Worm (Caenorhabditis elegans) whole organism, late embryonic: ENCODE data around the gene B0303.4.

ENCODE experiments used
- C08G9.2 ChIP-seq: sonication (generic microtip); optimal IDR thresholded peaks from 2 replicates; lab custom pipeline; 2016; ENCODE audit warnings: mild to moderate bottlenecking, missing genetic modification characterization, moderate library complexity, missing compliant biosample characterization
- K02D7.2 ChIP-seq: sonication (generic microtip); optimal IDR thresholded peaks from 2 replicates; lab custom pipeline; 2017; ENCODE audit warnings: mild to moderate bottlenecking, missing genetic modification characterization, missing compliant biosample characterization
- K09A11.1 ChIP-seq: sonication (generic microtip); optimal IDR thresholded peaks from 2 replicates; lab custom pipeline; 2017; ENCODE audit warnings: antibody characterized with exemption, mild to moderate bottlenecking, missing genetic modification characterization, missing compliant biosample characterization; ENCODE audit not compliant: insufficient read depth
- Y22D7AL.16 ChIP-seq: sonication (generic microtip); optimal IDR thresholded peaks from 2 replicates; lab custom pipeline; 2016; ENCODE audit warnings: missing genetic modification characterization, missing compliant biosample characterization
- ama-1 ChIP-seq: fragments of 150-350 bp; optimal IDR thresholded peaks from 2 replicates; lab custom pipeline; 2014
- ceh-18 ChIP-seq: sonication (generic microtip); optimal IDR thresholded peaks from 2 replicates; lab custom pipeline; 2016; ENCODE audit warnings: missing genetic modification characterization, missing compliant biosample characterization
- ceh-2 ChIP-seq: sonication (generic microtip); optimal IDR thresholded peaks from 2 replicates; lab custom pipeline; 2016; ENCODE audit warnings: missing genotype, missing genetic modification characterization, missing compliant biosample characterization
- ceh-31 ChIP-seq: sonication (generic microtip); optimal IDR thresholded peaks from 2 replicates; lab custom pipeline; 2016; ENCODE audit warnings: missing genetic modification characterization, missing compliant biosample characterization
- ceh-34 ChIP-seq: sonication (generic microtip); optimal IDR thresholded peaks from 2 replicates; lab custom pipeline; 2016; ENCODE audit warnings: mild to moderate bottlenecking, missing genetic modification characterization, missing compliant biosample characterization
- ceh-48 ChIP-seq: sonication (generic microtip); optimal IDR thresholded peaks from 2 replicates; lab custom pipeline; 2016; ENCODE audit warnings: missing genetic modification characterization, inconsistent platforms, missing compliant biosample characterization
- ceh-9 ChIP-seq: sonication (generic microtip); optimal IDR thresholded peaks from 2 replicates; lab custom pipeline; 2016; ENCODE audit warnings: mild to moderate bottlenecking, missing genetic modification characterization, inconsistent platforms, missing compliant biosample characterization
- che-1 ChIP-seq: sonication (generic microtip); optimal IDR thresholded peaks from 2 replicates; lab custom pipeline; 2016; ENCODE audit warnings: mild to moderate bottlenecking, missing genetic modification characterization, missing compliant biosample characterization
- elt-2 ChIP-seq: sonication (generic microtip); optimal IDR thresholded peaks from 2 replicates; lab custom pipeline; 2016; ENCODE audit warnings: missing genetic modification reagents, missing genetic modification characterization, missing compliant biosample characterization
- elt-4 ChIP-seq: sonication (generic microtip); optimal IDR thresholded peaks from 2 replicates; lab custom pipeline; 2016; ENCODE audit warnings: missing genetic modification characterization, missing compliant biosample characterization
- eyg-1 ChIP-seq: sonication (generic microtip); optimal IDR thresholded peaks from 2 replicates; lab custom pipeline; 2016; ENCODE audit warnings: missing genotype, missing genetic modification characterization, missing compliant biosample characterization
- fax-1 ChIP-seq: sonication (generic microtip); optimal IDR thresholded peaks from 2 replicates; lab custom pipeline; 2016; ENCODE audit warnings: missing genotype, missing genetic modification characterization, missing compliant biosample characterization
- gmeb-2 ChIP-seq: sonication (generic microtip); optimal IDR thresholded peaks from 2 replicates; lab custom pipeline; 2016; ENCODE audit warnings: missing genetic modification characterization, inconsistent platforms, missing compliant biosample characterization
- hlh-6 ChIP-seq: sonication (generic microtip); optimal IDR thresholded peaks from 2 replicates; lab custom pipeline; 2016; ENCODE audit warnings: missing genotype, missing genetic modification characterization, missing compliant biosample characterization
- lim-6 ChIP-seq: sonication (generic microtip); optimal IDR thresholded peaks from 2 replicates; lab custom pipeline; 2016; ENCODE audit warnings: missing genetic modification characterization, missing compliant biosample characterization
- madf-2 ChIP-seq: sonication (generic microtip); optimal IDR thresholded peaks from 2 replicates; lab custom pipeline; 2017; ENCODE audit warnings: missing genetic modification characterization, missing compliant biosample characterization
- mec-3 ChIP-seq: sonication (generic microtip); optimal IDR thresholded peaks from 2 replicates; lab custom pipeline; 2016; ENCODE audit warnings: borderline replicate concordance, missing genetic modification characterization, missing compliant biosample characterization
- nfya-1 ChIP-seq: sonication (generic microtip); optimal IDR thresholded peaks from 2 replicates; lab custom pipeline; 2017; ENCODE audit warnings: missing genetic modification characterization, mild to moderate bottlenecking, missing compliant biosample characterization, antibody characterized with exemption, moderate library complexity
- nhr-11 ChIP-seq: fragments of 150-350 bp; optimal IDR thresholded peaks from 2 replicates; lab custom pipeline; 2014; ENCODE audit warnings: missing biosample characterization, missing genetic modification characterization
- odd-2 ChIP-seq: sonication (generic microtip); optimal IDR thresholded peaks from 2 replicates; lab custom pipeline; 2017; ENCODE audit warnings: antibody characterized with exemption, mild to moderate bottlenecking, missing genetic modification characterization, missing compliant biosample characterization
- pag-3 ChIP-seq: sonication (generic microtip); optimal IDR thresholded peaks from 2 replicates; lab custom pipeline; 2016; ENCODE audit warnings: missing compliant biosample characterization, missing genetic modification characterization, borderline replicate concordance
- pros-1 ChIP-seq: fragments of 150-350 bp; optimal IDR thresholded peaks from 2 replicates; lab custom pipeline; 2014; ENCODE audit warnings: missing biosample characterization, missing genetic modification reagents, missing genetic modification characterization
- ref-2 ChIP-seq: sonication (generic microtip); optimal IDR thresholded peaks from 2 replicates; lab custom pipeline; 2016; ENCODE audit warnings: missing genetic modification characterization, missing compliant biosample characterization
- rnt-1 ChIP-seq: sonication (generic microtip); optimal IDR thresholded peaks from 2 replicates; lab custom pipeline; 2016; ENCODE audit warnings: missing genetic modification characterization, missing compliant biosample characterization
- sdc-2 ChIP-seq: sonication (generic microtip); optimal IDR thresholded peaks from 2 replicates; lab custom pipeline; 2016; ENCODE audit warnings: missing genotype, missing genetic modification characterization, missing compliant biosample characterization
- sox-2 ChIP-seq: fragments of 200-800 bp; sonication (Bioruptor generic); IDR thresholded peaks from 2 replicates; pipeline ENCODE4 v1.3.6; 2022; ENCODE audit warnings: missing genetic modification reagents, missing genetic modification characterization, missing compliant biosample characterization
- tbx-7 ChIP-seq: sonication (generic microtip); optimal IDR thresholded peaks from 2 replicates; lab custom pipeline; 2016; ENCODE audit warnings: missing genotype, missing genetic modification characterization, missing compliant biosample characterization
- ttx-3 ChIP-seq: sonication (generic microtip); optimal IDR thresholded peaks from 2 replicates; lab custom pipeline; 2016; ENCODE audit warnings: missing genetic modification reagents, missing genetic modification characterization, missing compliant biosample characterization
- unc-42 ChIP-seq: sonication (generic microtip); optimal IDR thresholded peaks from 2 replicates; lab custom pipeline; 2016; ENCODE audit warnings: missing genotype, missing genetic modification characterization, missing compliant biosample characterization
- unc-55 ChIP-seq: sonication (generic microtip); optimal IDR thresholded peaks from 2 replicates; lab custom pipeline; 2017; ENCODE audit warnings: missing biosample characterization, missing genetic modification reagents, missing genetic modification characterization
- unc-86 ChIP-seq: sonication (generic microtip); optimal IDR thresholded peaks from 2 replicates; lab custom pipeline; 2016; ENCODE audit warnings: missing genetic modification characterization, missing compliant biosample characterization
- zip-5 ChIP-seq: sonication (generic microtip); optimal IDR thresholded peaks from 2 replicates; lab custom pipeline; 2016; ENCODE audit warnings: missing genetic modification characterization, missing compliant biosample characterization
- ztf-16 ChIP-seq: sonication (generic microtip); optimal IDR thresholded peaks from 2 replicates; lab custom pipeline; 2017; ENCODE audit warnings: missing genetic modification characterization, missing compliant biosample characterization

The B0303.4 gene

DNA sequence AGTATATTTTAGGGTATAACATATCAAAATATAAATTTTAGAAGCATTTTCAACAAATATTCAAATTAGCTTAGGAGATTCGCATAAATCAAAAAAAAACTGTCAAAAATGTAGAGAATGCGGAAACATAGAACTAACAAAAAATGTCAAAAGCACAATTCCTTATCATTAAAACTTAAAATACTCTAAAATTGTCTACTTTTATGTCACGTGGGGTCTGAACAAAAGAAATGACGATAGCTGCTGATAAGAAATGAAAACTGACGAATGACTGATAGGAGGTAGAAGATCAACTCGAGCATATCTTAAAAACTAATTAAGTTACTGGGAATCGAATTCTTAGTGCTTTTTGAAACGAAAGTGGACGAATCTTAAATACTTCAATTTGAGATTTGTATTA lies 44.0 kb downstream of the B0303.4 start:
- TF ChIP-seq elt-2 (peak; percentile 78), gmeb-2 (tag; lab: Kevin White, UChicago) (no peak), tbx-7 (no peak)

ce11 chrIII:8734327-8734885 lies 44.8 kb downstream of the B0303.4 start:
- TF ChIP-seq nfya-1 (tag; lab: Kevin White, UChicago) = no peak
- TF ChIP-seq unc-55 (GFP tag; lab: Kevin White, UChicago) = peak; percentile 2
- peak; percentile 72 for TF ChIP-seq ceh-18 (tag; lab: Kevin White, UChicago)
- TF ChIP-seq ceh-9 = no peak
- no peak for TF ChIP-seq sox-2 (GFP tag; lab: Robert Waterston, UW)
- TF ChIP-seq Y22D7AL.16 (tag; lab: Kevin White, UChicago) = no peak
- TF ChIP-seq ceh-2 (tag; lab: Kevin White, UChicago) = no peak
- no peak for TF ChIP-seq ref-2 (tag; lab: Kevin White, UChicago)
- TF ChIP-seq pros-1 = no peak
- TF ChIP-seq C08G9.2 (tag; lab: Kevin White, UChicago) = no peak
- TF ChIP-seq zip-5 = no peak
- TF ChIP-seq K09A11.1 = no peak
- TF ChIP-seq ceh-34 (tag; lab: Kevin White, UChicago) = peak; percentile 15
- TF ChIP-seq ceh-31 (tag; lab: Kevin White, UChicago) = peak; percentile 2
- TF ChIP-seq odd-2 (tag; lab: Kevin White, UChicago) = no peak
- TF ChIP-seq sdc-2 (tag; lab: Kevin White, UChicago) = no peak
- TF ChIP-seq che-1 (tag; lab: Kevin White, UChicago) = no peak
- no peak for TF ChIP-seq K02D7.2 (tag; lab: Kevin White, UChicago)
- TF ChIP-seq lim-6 (tag; lab: Kevin White, UChicago) = no peak
- TF ChIP-seq elt-4 = no peak
- TF ChIP-seq ama-1 (lab: Kevin White, UChicago) = no peak
- TF ChIP-seq pag-3 (tag; lab: Kevin White, UChicago) = no peak
- TF ChIP-seq elt-2 = no peak
- TF ChIP-seq, all 69 proteins: peak for 4

ce11 chrIII:8737391-8737790 lies 47.7 kb downstream of the B0303.4 start:
- TF ChIP-seq ceh-2 (tag; lab: Kevin White, UChicago) (no peak), eyg-1 (no peak), sox-2 (GFP tag; lab: Robert Waterston, UW) (no peak), ceh-48 (tag; lab: Kevin White, UChicago) (no peak), Y22D7AL.16 (tag; lab: Kevin White, UChicago) (no peak), fax-1 (tag; lab: Kevin White, UChicago) (no peak), unc-42 (tag; lab: Kevin White, UChicago) (peak; percentile 87), mec-3 (tag; lab: Kevin White, UChicago) (no peak)

DNA sequence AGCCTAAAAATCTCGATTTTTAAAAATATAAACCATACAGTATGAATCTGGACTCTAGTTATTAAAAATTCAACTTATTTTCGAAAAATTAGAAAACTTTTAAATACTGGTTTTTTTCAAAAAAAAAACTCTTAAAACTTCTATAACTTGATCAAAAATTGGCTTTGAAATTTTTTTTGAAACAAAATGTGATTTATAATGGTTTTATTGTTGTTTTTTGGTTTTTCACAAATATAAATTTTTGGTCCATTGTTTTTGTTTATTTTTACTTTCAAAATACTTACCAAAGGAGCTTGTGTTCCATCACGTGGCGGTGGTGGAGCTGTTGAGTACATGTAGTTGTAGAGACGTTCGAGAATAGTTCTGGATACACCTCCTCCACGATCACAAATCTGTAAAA lies 48.6 kb downstream of the B0303.4 start:
- TF ChIP-seq nhr-11 (tag; lab: Kevin White, UChicago) (no peak), che-1 (tag; lab: Kevin White, UChicago) (no peak), lim-6 (tag; lab: Kevin White, UChicago) (no peak), rnt-1 (tag; lab: Kevin White, UChicago) (no peak), unc-55 (GFP tag; lab: Kevin White, UChicago) (no peak), Y22D7AL.16 (tag; lab: Kevin White, UChicago) (no peak), ceh-9 (no peak), unc-86 (tag; lab: Kevin White, UChicago) (no peak), madf-2 (tag; lab: Kevin White, UChicago) (no peak), nfya-1 (tag; lab: Kevin White, UChicago) (no peak), elt-4 (no peak), ceh-2 (tag; lab: Kevin White, UChicago) (no peak), fax-1 (tag; lab: Kevin White, UChicago) (no peak), ttx-3 (tag; lab: Kevin White, UChicago) (no peak), ztf-16 (tag; lab: Kevin White, UChicago) (no peak), hlh-6 (tag; lab: Kevin White, UChicago) (no peak), elt-2 (no peak)
